Worm (Caenorhabditis elegans) whole organism, midembryonic: ENCODE measurements around the gene C14C11.4.

Source experiments
- T22C8.4 ChIP-seq: fragments of 200-800 bp; sonication (Bioruptor generic); IDR thresholded peaks from 2 replicates; pipeline ENCODE4 v1.3.6; 2022; ENCODE audit warnings: missing genetic modification characterization, missing compliant biosample characterization
- flt-1 ChIP-seq: fragments of 200-800 bp; sonication (Bioruptor generic); IDR thresholded peaks from 2 replicates; pipeline ENCODE4 v1.3.6; 2022; ENCODE audit warnings: missing genetic modification characterization, missing compliant biosample characterization
- klf-2 ChIP-seq: fragments of 200-800 bp; sonication (Bioruptor generic); conservative IDR thresholded peaks from 2 replicates; pipeline ENCODE4 v1.3.6; 2022; ENCODE audit warnings: missing genetic modification reagents, missing genetic modification characterization, missing compliant biosample characterization
- med-1 ChIP-seq: sonication (generic microtip); optimal IDR thresholded peaks from 2 replicates; lab custom pipeline; 2017; ENCODE audit warnings: missing genetic modification characterization, mild to moderate bottlenecking, missing compliant biosample characterization, antibody characterized with exemption, missing genetic modification reagents; ENCODE audit not compliant: insufficient read depth
- ref-1 ChIP-seq: fragments of 200-800 bp; sonication (Bioruptor generic); conservative IDR thresholded peaks from 2 replicates; pipeline ENCODE4 v1.3.6; 2022; ENCODE audit warnings: missing genetic modification reagents, missing genetic modification characterization, missing compliant biosample characterization
- tab-1 ChIP-seq: fragments of 200-800 bp; sonication (Bioruptor generic); IDR thresholded peaks from 2 replicates; pipeline ENCODE4 v1.3.6; 2022; ENCODE audit warnings: missing genetic modification characterization, missing compliant biosample characterization
- ztf-29 ChIP-seq: fragments of 200-800 bp; sonication (Bioruptor generic); IDR thresholded peaks from 2 replicates; pipeline ENCODE4 v1.3.6; 2022; ENCODE audit warnings: missing genetic modification reagents, missing genetic modification characterization, missing compliant biosample characterization

DNA sequence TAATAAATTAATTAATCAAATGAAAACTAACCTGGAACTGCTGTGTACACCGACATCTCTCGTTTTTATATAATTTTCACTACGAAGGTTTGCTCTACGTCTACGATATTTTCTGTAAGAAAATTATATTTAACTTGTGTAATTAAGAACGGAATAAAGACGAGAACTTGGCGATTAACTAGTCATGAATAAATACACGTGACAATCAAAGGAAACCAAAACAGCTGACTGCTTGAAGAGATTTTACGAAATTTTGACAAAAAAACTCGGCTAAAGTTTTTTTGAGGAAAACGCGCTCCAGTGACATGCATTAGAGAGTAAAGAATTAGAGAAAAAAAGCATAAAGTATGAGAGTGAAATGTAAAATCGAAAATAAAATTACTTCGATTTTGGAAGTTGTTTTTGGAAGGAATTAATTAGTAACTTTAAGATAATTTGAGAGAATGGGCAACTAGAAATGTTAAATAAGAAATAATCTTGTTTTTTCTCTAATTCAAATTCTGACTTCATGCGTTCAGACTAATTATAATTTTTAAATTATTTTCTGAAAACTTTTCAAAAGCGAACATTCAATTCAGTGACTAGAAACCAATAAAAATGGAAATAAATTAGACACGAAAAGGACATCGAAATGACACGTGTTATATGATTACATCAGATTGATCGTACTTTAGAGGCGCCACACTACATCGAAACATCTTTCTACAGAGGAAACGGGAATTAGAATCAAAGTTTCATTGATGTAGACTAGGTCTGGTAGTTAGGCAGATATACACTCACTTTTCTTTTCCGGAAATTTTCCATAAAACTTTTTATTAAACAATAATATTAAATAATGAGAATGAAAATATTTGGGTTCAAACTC lies 39.9 kb downstream of the C14C11.4 start, which contains the start of gene F25B4.7:
- TF ChIP-seq tab-1 (no peak), flt-1 (GFP tag; lab: Robert Waterston, UW) (no peak), klf-2 (GFP tag; lab: Robert Waterston, UW) (no peak), T22C8.4 (no peak), med-1 (no peak), ztf-29 (GFP tag; lab: Robert Waterston, UW) (no peak), ref-1 (GFP tag; lab: Robert Waterston, UW) (no peak)
